Worm (Caenorhabditis elegans) whole organism, L4 larva: ENCODE results near the gene F18E3.13.

Experiments used
- aly-2 ChIP-seq: sonication (generic microtip); optimal IDR thresholded peaks from 2 replicates; lab custom pipeline; 2018; ENCODE audit warnings: missing biosample characterization, missing genetic modification characterization
- ama-1 ChIP-seq: fragments of 150-350 bp; optimal IDR thresholded peaks from 2 replicates; lab custom pipeline; 2014; ENCODE audit warnings: inconsistent platforms, mixed read lengths
- daf-8 ChIP-seq: fragments of 200-800 bp; sonication (Bioruptor generic); IDR thresholded peaks from 2 replicates; pipeline ENCODE4 v1.3.6; 2022; ENCODE audit warnings: missing genetic modification characterization, missing compliant biosample characterization
- jun-1 ChIP-seq: fragments of 150-350 bp; optimal IDR thresholded peaks from 2 replicates; lab custom pipeline; 2014; ENCODE audit warnings: missing biosample characterization, missing genetic modification reagents, missing genetic modification characterization
- nhr-28 ChIP-seq: fragments of 150-350 bp; optimal IDR thresholded peaks from 2 replicates; lab custom pipeline; 2014; ENCODE audit warnings: missing biosample characterization, missing genetic modification characterization
- unc-130 ChIP-seq: sonication (generic microtip); optimal IDR thresholded peaks from 2 replicates; lab custom pipeline; 2016; ENCODE audit warnings: missing genetic modification reagents, missing genetic modification characterization, missing compliant biosample characterization
- ztf-11 ChIP-seq: fragments of 150-350 bp; optimal IDR thresholded peaks from 2 replicates; lab custom pipeline; 2014; ENCODE audit warnings: missing biosample characterization, missing genetic modification characterization

DNA sequence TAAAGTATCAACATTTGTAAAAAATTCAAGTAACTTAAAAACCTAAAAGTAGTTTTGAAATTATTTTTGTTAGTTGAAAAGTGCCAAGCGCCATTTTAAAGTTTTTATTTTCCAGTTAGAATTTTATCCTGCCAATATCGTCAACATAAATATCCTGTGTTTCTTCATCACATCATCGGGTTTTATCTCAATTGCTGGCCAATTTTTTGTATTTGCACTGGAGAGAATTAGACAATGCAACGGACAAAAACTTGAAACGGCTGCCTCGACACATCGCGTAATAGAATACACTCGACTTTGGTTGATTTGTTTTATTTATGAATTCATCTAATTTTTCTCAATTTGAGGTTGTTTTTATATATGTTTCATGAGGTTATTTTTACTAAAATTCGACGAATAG is 39.0 kb downstream of the F18E3.13 start, which contains the start of gene F25E5.2:
- TF ChIP-seq ztf-11 (tag; lab: Kevin White, UChicago) (no peak), unc-130 (GFP tag; lab: Kevin White, UChicago) (no peak), aly-2 (tag; lab: Kevin White, UChicago) (no peak), jun-1 (tag; lab: Kevin White, UChicago) (no peak), daf-8 (GFP tag; lab: Robert Waterston, UW) (no peak), nhr-28 (tag; lab: Kevin White, UChicago) (no peak), ama-1 (no peak)
